Worm (Caenorhabditis elegans) whole organism, young adult: ENCODE measurements around the gene F13B12.2.

Experiments used
- B0336.3 ChIP-seq: fragments of 200-800 bp; sonication (Bioruptor generic); IDR thresholded peaks from 2 replicates; pipeline ENCODE4 v1.3.6; 2022; ENCODE audit warnings: missing genetic modification characterization, missing compliant biosample characterization
- C06A6.2 ChIP-seq: fragments of 200-800 bp; sonication (Bioruptor generic); conservative IDR thresholded peaks from 2 replicates; pipeline ENCODE4 v1.3.6; 2022; ENCODE audit warnings: missing genetic modification characterization, missing compliant biosample characterization
- F23B12.7 ChIP-seq: sonication (generic microtip); optimal IDR thresholded peaks from 2 replicates; lab custom pipeline; 2017; ENCODE audit warnings: missing genetic modification characterization, mild to moderate bottlenecking, missing compliant biosample characterization, antibody characterized with exemption, moderate library complexity; ENCODE audit not compliant: insufficient read depth
- F49E8.2 ChIP-seq: sonication (generic microtip); optimal IDR thresholded peaks from 3 replicates; lab custom pipeline; 2017; ENCODE audit warnings: missing genetic modification characterization, mild to moderate bottlenecking, missing compliant biosample characterization, antibody characterized with exemption, moderate library complexity; ENCODE audit not compliant: insufficient read depth
- F55B11.4 ChIP-seq: sonication (generic microtip); optimal IDR thresholded peaks from 2 replicates; lab custom pipeline; 2016; ENCODE audit warnings: missing compliant biosample characterization, missing genetic modification characterization, borderline replicate concordance; ENCODE audit not compliant: insufficient read depth
- F57A8.1 ChIP-seq: fragments of 200-800 bp; sonication (Bioruptor generic); optimal IDR thresholded peaks from 2 replicates; lab custom pipeline; 2018; ENCODE audit warnings: mild to moderate bottlenecking, missing genetic modification characterization, moderate library complexity, missing compliant biosample characterization
- K12H6.12 ChIP-seq: fragments of 200-800 bp; sonication (Bioruptor generic); optimal IDR thresholded peaks from 2 replicates; lab custom pipeline; 2018; ENCODE audit warnings: mild to moderate bottlenecking, missing genetic modification characterization, missing compliant biosample characterization
- Y95B8A.8 ChIP-seq: fragments of 200-800 bp; sonication (Bioruptor generic); IDR thresholded peaks from 2 replicates; pipeline ENCODE4 v1.3.6; 2022; ENCODE audit warnings: missing genetic modification reagents, missing genetic modification characterization, missing compliant biosample characterization
- ama-1 ChIP-seq, 3 experiments: fragments of 150-350 bp in 1 of 3; sonication (generic microtip) in 2 of 3; optimal IDR thresholded peaks; 2 replicates each; lab custom pipeline; 2014 to 2018; ENCODE audit warnings: missing biosample characterization in 2 of 3, missing genetic modification characterization in 2 of 3, missing genetic modification reagents in 2 of 3
- aptf-3 ChIP-seq: fragments of 200-800 bp; sonication (Bioruptor generic); IDR thresholded peaks from 2 replicates; pipeline ENCODE4 v1.3.6; 2022; ENCODE audit warnings: missing genetic modification characterization, missing compliant biosample characterization
- bed-1 ChIP-seq: fragments of 200-800 bp; sonication (Bioruptor generic); IDR thresholded peaks from 2 replicates; pipeline ENCODE4 v1.3.6; 2022; ENCODE audit warnings: missing genetic modification reagents, missing genetic modification characterization, missing compliant biosample characterization
- bed-2 ChIP-seq: fragments of 200-800 bp; sonication (Bioruptor generic); IDR thresholded peaks from 2 replicates; pipeline ENCODE4 v1.3.6; 2022; ENCODE audit warnings: missing genetic modification reagents, missing genetic modification characterization, missing compliant biosample characterization
- ccch-3 ChIP-seq: fragments of 200-800 bp; sonication (Bioruptor generic); optimal IDR thresholded peaks from 2 replicates; lab custom pipeline; 2018; ENCODE audit warnings: mild to moderate bottlenecking, missing genetic modification characterization, missing compliant biosample characterization
- cebp-1 ChIP-seq, 2 experiments: fragments of 200-800 bp in 1 of 2; sonication (Bioruptor generic) in 1 of 2; sonication (generic microtip) in 1 of 2; IDR thresholded peaks in 1 of 2; optimal IDR thresholded peaks in 1 of 2; 2 replicates each; pipeline versions ENCODE4 v1.3.6 to Lab custom; 2017 to 2022; ENCODE audit warnings: missing compliant biosample characterization in 2 of 2, missing genetic modification characterization in 2 of 2, mild to moderate bottlenecking in 1 of 2, missing genetic modification reagents in 1 of 2, moderate library complexity in 1 of 2
- cebp-2 ChIP-seq: fragments of 200-800 bp; sonication (Bioruptor generic); IDR thresholded peaks from 2 replicates; pipeline ENCODE4 v1.3.6; 2022; ENCODE audit warnings: missing genetic modification characterization, missing compliant biosample characterization
- ceh-58 ChIP-seq: fragments of 200-800 bp; sonication (Bioruptor generic); IDR thresholded peaks from 2 replicates; pipeline ENCODE4 v1.3.6; 2022; ENCODE audit warnings: missing genetic modification characterization, missing compliant biosample characterization
- chd-7 ChIP-seq: sonication (generic microtip); optimal IDR thresholded peaks from 2 replicates; lab custom pipeline; 2016; ENCODE audit warnings: mild to moderate bottlenecking, missing genetic modification characterization, moderate library complexity, missing compliant biosample characterization
- dpl-1 ChIP-seq: fragments of 150-350 bp; optimal IDR thresholded peaks from 2 replicates; lab custom pipeline; 2014; ENCODE audit warnings: missing biosample characterization, missing genetic modification reagents, missing genetic modification characterization
- efl-1 ChIP-seq: fragments of 150-350 bp; optimal IDR thresholded peaks from 2 replicates; lab custom pipeline; 2014; ENCODE audit warnings: missing biosample characterization, missing genetic modification reagents, missing genetic modification characterization
- ekl-4 ChIP-seq: fragments of 200-800 bp; sonication (Bioruptor generic); IDR thresholded peaks from 2 replicates; pipeline ENCODE4 v1.3.6; 2022; ENCODE audit warnings: missing genetic modification reagents, missing genetic modification characterization, missing compliant biosample characterization
- him-1 ChIP-seq: sonication (generic microtip); optimal IDR thresholded peaks from 2 replicates; lab custom pipeline; 2016; ENCODE audit warnings: missing genotype, missing genetic modification reagents, missing genetic modification characterization, missing compliant biosample characterization
- hlh-26 ChIP-seq: fragments of 200-800 bp; sonication (Bioruptor generic); conservative IDR thresholded peaks from 2 replicates; pipeline ENCODE4 v1.3.6; 2022; ENCODE audit warnings: missing genetic modification reagents, missing genetic modification characterization, missing compliant biosample characterization
- hmg-20 ChIP-seq: fragments of 200-800 bp; sonication (Bioruptor generic); IDR thresholded peaks from 2 replicates; pipeline ENCODE4 v1.3.6; 2022; ENCODE audit warnings: missing genetic modification reagents, missing genetic modification characterization, missing compliant biosample characterization
- hsf-1 ChIP-seq: fragments of 200-800 bp; sonication (Bioruptor generic); IDR thresholded peaks from 2 replicates; pipeline ENCODE4 v1.3.6; 2022; ENCODE audit warnings: missing genetic modification reagents, missing genetic modification characterization, missing compliant biosample characterization
- let-607 ChIP-seq, 2 experiments: fragments of 200-800 bp in 1 of 2; sonication (Bioruptor generic) in 1 of 2; sonication (generic microtip) in 1 of 2; optimal IDR thresholded peaks; 2 replicates each; lab custom pipeline; 2016 to 2018; ENCODE audit warnings: mild to moderate bottlenecking in 2 of 2, missing compliant biosample characterization in 2 of 2, missing genetic modification characterization in 2 of 2, moderate library complexity in 2 of 2, missing genotype in 1 of 2
- madf-6 ChIP-seq: fragments of 200-800 bp; sonication (Bioruptor generic); IDR thresholded peaks from 2 replicates; pipeline ENCODE4 v1.3.6; 2022; ENCODE audit warnings: missing genetic modification reagents, missing genetic modification characterization, missing compliant biosample characterization
- mcd-1 ChIP-seq: fragments of 200-800 bp; sonication (Bioruptor generic); IDR thresholded peaks from 2 replicates; pipeline ENCODE4 v1.3.6; 2022; ENCODE audit warnings: missing genetic modification reagents, missing genetic modification characterization, missing compliant biosample characterization
- mes-4 ChIP-seq: sonication (generic microtip); optimal IDR thresholded peaks from 2 replicates; lab custom pipeline; 2016; ENCODE audit warnings: missing genotype, missing genetic modification characterization, missing compliant biosample characterization
- nhr-27 ChIP-seq: fragments of 200-800 bp; sonication (Bioruptor generic); optimal IDR thresholded peaks from 2 replicates; lab custom pipeline; 2018; ENCODE audit warnings: mild to moderate bottlenecking, missing genetic modification characterization, moderate library complexity, missing compliant biosample characterization
- nhr-80 ChIP-seq: sonication (generic microtip); optimal IDR thresholded peaks from 2 replicates; lab custom pipeline; 2016; ENCODE audit warnings: missing genetic modification characterization, missing compliant biosample characterization
- snpc-1.1 ChIP-seq: sonication (generic microtip); optimal IDR thresholded peaks from 2 replicates; lab custom pipeline; 2017; ENCODE audit warnings: missing genetic modification characterization, mild to moderate bottlenecking, missing compliant biosample characterization, antibody characterized with exemption, moderate library complexity, missing genotype, missing genetic modification reagents; ENCODE audit not compliant: insufficient read depth
- snpc-3.4 ChIP-seq: sonication (generic microtip); optimal IDR thresholded peaks from 2 replicates; lab custom pipeline; 2017; ENCODE audit warnings: missing genetic modification characterization, mild to moderate bottlenecking, missing compliant biosample characterization, antibody characterized with exemption, moderate library complexity, missing genotype, missing genetic modification reagents
- somi-1 ChIP-seq: fragments of 200-800 bp; sonication (Bioruptor generic); optimal IDR thresholded peaks from 2 replicates; lab custom pipeline; 2018; ENCODE audit warnings: mild to moderate bottlenecking, missing genetic modification characterization, missing compliant biosample characterization
- sptf-2 ChIP-seq: fragments of 200-800 bp; sonication (Bioruptor generic); optimal IDR thresholded peaks from 2 replicates; lab custom pipeline; 2018; ENCODE audit warnings: mild to moderate bottlenecking, missing genetic modification characterization, missing compliant biosample characterization
- tbp1 ChIP-seq: fragments of 200-800 bp; sonication (Bioruptor generic); optimal IDR thresholded peaks from 2 replicates; lab custom pipeline; 2018; ENCODE audit warnings: mild to moderate bottlenecking, missing genetic modification characterization, missing compliant biosample characterization
- zfh-2 ChIP-seq: fragments of 200-800 bp; sonication (Bioruptor generic); conservative IDR thresholded peaks from 2 replicates; pipeline ENCODE4 v1.3.6; 2022; ENCODE audit warnings: missing genetic modification reagents, missing genetic modification characterization, missing compliant biosample characterization
- ztf-26 ChIP-seq: sonication (generic microtip); optimal IDR thresholded peaks from 2 replicates; lab custom pipeline; 2017; ENCODE audit warnings: missing genetic modification characterization, missing compliant biosample characterization

The F13B12.2 gene

ce11 chrIV:10391827-10392226 is 37.1 kb downstream of the F13B12.2 start, which contains the start of gene spe-26 (continued):
- no peak for TF ChIP-seq mes-4 (tag; lab: Kevin White, UChicago)
- TF ChIP-seq tbp1 (GFP tag; lab: Kevin White, UChicago) = no peak
- TF ChIP-seq sptf-2 (GFP tag; lab: Kevin White, UChicago) = no peak

DNA sequence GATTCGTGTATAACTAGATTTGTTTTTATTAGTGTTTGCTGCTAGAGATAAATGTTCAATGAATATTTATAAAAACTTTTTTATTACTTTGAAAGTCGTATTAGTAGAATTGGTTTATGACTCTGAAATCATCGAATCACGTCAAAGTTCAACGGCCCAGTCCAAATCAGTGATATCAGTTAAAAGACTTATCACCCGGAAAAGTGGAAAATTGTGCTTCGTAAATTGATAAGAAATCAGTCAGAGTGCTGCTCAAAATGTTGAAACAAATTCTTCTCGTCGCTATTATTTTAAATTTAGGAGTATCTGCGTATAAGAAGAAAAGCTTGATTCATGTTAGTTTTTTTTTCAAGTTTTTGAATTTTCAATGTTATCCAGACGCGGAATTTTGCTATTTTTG is 40.7 kb downstream of the F13B12.2 start, which contains the start of gene R10H10.3:
TSS of gene R10H10.3 (plus strand) at position 243 of the 400 bp plus-strand sequence.
- no peak for TF ChIP-seq ceh-58
- TF ChIP-seq ccch-3 (GFP tag; lab: Kevin White, UChicago) = no peak
- TF ChIP-seq snpc-3.4 (tag; lab: Kevin White, UChicago) = no peak
- no peak for TF ChIP-seq bed-2 (GFP tag; lab: Robert Waterston, UW)
- no peak for TF ChIP-seq chd-7
- no peak for TF ChIP-seq F23B12.7 (tag; lab: Kevin White, UChicago)
- TF ChIP-seq F49E8.2 = no peak
- no peak for TF ChIP-seq hlh-26 (GFP tag; lab: Robert Waterston, UW)
- TF ChIP-seq somi-1 (GFP tag; lab: Kevin White, UChicago) = no peak
- no peak for TF ChIP-seq K12H6.12 (tag; lab: Kevin White, UChicago)
- TF ChIP-seq nhr-80 (tag; lab: Kevin White, UChicago) = peak; percentile 71
- no peak for TF ChIP-seq F55B11.4 (tag; lab: Kevin White, UChicago)
- TF ChIP-seq him-1 (tag; lab: Kevin White, UChicago) = peak; percentile 53
- no peak for TF ChIP-seq madf-6 (GFP tag; lab: Robert Waterston, UW)
- no peak for TF ChIP-seq dpl-1 (GFP tag; lab: Kevin White, UChicago)
- no peak for TF ChIP-seq cebp-2 (GFP tag; lab: Robert Waterston, UW)
- TF ChIP-seq F57A8.1 = no peak
- TF ChIP-seq cebp-1 (GFP tag; IDR thresholded peaks at IDR 0.05; lab: Robert Waterston, UW) = 0 out of 2 replicates have a peak, but pooled peaks have one; percentile 17
- TF ChIP-seq cebp-1 (tag; optimal IDR thresholded peaks at IDR 0.05; lab: Kevin White, UChicago) = no peak
- TF ChIP-seq hmg-20 (GFP tag; lab: Robert Waterston, UW) = no peak
- TF ChIP-seq mcd-1 (GFP tag; lab: Robert Waterston, UW) = no peak
- no peak for TF ChIP-seq nhr-27 (tag; lab: Kevin White, UChicago)
- no peak for TF ChIP-seq sptf-2 (GFP tag; lab: Kevin White, UChicago)
- TF ChIP-seq C06A6.2 (GFP tag; lab: Robert Waterston, UW) = no peak

DNA sequence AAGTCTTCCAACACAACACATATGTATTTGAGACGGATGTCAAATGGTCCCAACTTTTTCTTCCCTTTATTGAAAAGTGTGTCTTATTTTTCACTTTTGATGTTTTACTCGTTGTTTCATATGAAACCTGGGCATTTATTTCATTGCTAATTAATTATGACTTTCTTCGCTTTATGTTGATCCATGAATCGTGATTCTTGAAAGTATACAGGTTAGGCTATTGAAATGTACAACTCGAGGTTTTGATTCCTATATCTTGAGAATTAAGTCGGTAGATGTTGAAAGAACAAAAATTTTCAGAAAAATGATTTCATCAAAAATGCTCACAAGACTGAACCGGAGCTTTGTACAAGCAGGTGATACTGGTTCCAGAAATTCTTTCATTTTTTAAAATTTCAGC is 41.8 kb downstream of the F13B12.2 start, which contains the start of gene nfu-1:
TSS of gene nfu-1 (plus strand) at position 301 of the 400 bp plus-strand sequence.
- TF ChIP-seq ekl-4 (GFP tag; lab: Robert Waterston, UW) (peak; percentile 45), B0336.3 (GFP tag; lab: Robert Waterston, UW) (peak; percentile 29; the same call in 1 of the 2 replicates), snpc-1.1 (tag; lab: Kevin White, UChicago) (no peak), aptf-3 (GFP tag; lab: Robert Waterston, UW) (no peak), ztf-26 (tag; lab: Kevin White, UChicago) (no peak), let-607 (tag; optimal IDR thresholded peaks at IDR 0.05; lab: Kevin White, UChicago) (no peak), hsf-1 (GFP tag; lab: Robert Waterston, UW) (0 out of 2 replicates have a peak, but pooled peaks have one; percentile 11), zfh-2 (GFP tag; lab: Robert Waterston, UW) (no peak), Y95B8A.8 (GFP tag; lab: Robert Waterston, UW) (no peak), madf-6 (GFP tag; lab: Robert Waterston, UW) (peak; percentile 41; the same call in 1 of the 2 replicates), bed-1 (GFP tag; lab: Robert Waterston, UW) (no peak), ama-1 (optimal IDR thresholded peaks at IDR 0.05; lab: Kevin White, UChicago) (no peak), ama-1 (GFP tag; optimal IDR thresholded peaks at IDR 0.05; lab: Kevin White, UChicago) (peak in 1 of 2 experiments; percentile 41), efl-1 (GFP tag; lab: Kevin White, UChicago) (no peak), ccch-3 (GFP tag; lab: Kevin White, UChicago) (no peak)
